Worm (Caenorhabditis elegans) whole organism, L4 larva: ENCODE data around the gene sup-1.

Source experiments
- F37D6.2 ChIP-seq: sonication (generic microtip); optimal IDR thresholded peaks from 2 replicates; lab custom pipeline; 2016; ENCODE audit warnings: mild to moderate bottlenecking, missing genetic modification characterization, missing compliant biosample characterization
- R02D3.7 ChIP-seq: fragments of 150-350 bp; sonication (generic microtip); optimal IDR thresholded peaks from 3 replicates; lab custom pipeline; 2014; ENCODE audit warnings: missing biosample characterization, missing genetic modification characterization
- T26A8.4 ChIP-seq: fragments of 200-800 bp; sonication (Bioruptor generic); IDR thresholded peaks from 2 replicates; pipeline ENCODE4 v1.3.6; 2022; ENCODE audit warnings: missing genetic modification characterization, missing compliant biosample characterization
- Y48G9A.11 ChIP-seq: fragments of 200-800 bp; sonication (Bioruptor generic); IDR thresholded peaks from 2 replicates; pipeline ENCODE4 v1.3.6; 2022; ENCODE audit warnings: missing genetic modification reagents, missing genetic modification characterization, missing compliant biosample characterization
- Y75B8A.6 ChIP-seq: fragments of 200-800 bp; sonication (Bioruptor generic); IDR thresholded peaks from 2 replicates; pipeline ENCODE4 v1.3.6; 2022; ENCODE audit warnings: missing genetic modification reagents, missing genetic modification characterization, missing compliant biosample characterization
- aha-1 ChIP-seq: fragments of 150-350 bp; peaks from one replicate; lab custom pipeline; 2014; ENCODE audit warnings: missing biosample characterization, missing genetic modification characterization
- attf-4 ChIP-seq: sonication (generic microtip); optimal IDR thresholded peaks from 3 replicates; lab custom pipeline; 2017; ENCODE audit warnings: missing biosample characterization, missing genetic modification characterization
- ceh-28 ChIP-seq: fragments of 150-350 bp; optimal IDR thresholded peaks from 2 replicates; lab custom pipeline; 2014; ENCODE audit warnings: missing biosample characterization, missing genetic modification reagents, missing genetic modification characterization
- ceh-32 ChIP-seq: sonication (generic microtip); optimal IDR thresholded peaks from 2 replicates; lab custom pipeline; 2016; ENCODE audit warnings: mild to moderate bottlenecking, missing genetic modification characterization, missing compliant biosample characterization; ENCODE audit not compliant: poor library complexity
- ceh-44 ChIP-seq: fragments of 200-800 bp; sonication (Bioruptor generic); IDR thresholded peaks from 2 replicates; pipeline ENCODE4 v1.3.6; 2022; ENCODE audit warnings: missing genetic modification reagents, missing genetic modification characterization, missing compliant biosample characterization
- ceh-62 ChIP-seq: sonication (generic microtip); optimal IDR thresholded peaks from 2 replicates; lab custom pipeline; 2017; ENCODE audit warnings: missing biosample characterization, missing genetic modification characterization
- ces-1 ChIP-seq: fragments of 150-350 bp; sonication (generic microtip); optimal IDR thresholded peaks from 4 replicates; lab custom pipeline; 2014; ENCODE audit warnings: missing biosample characterization, missing genetic modification reagents, missing genetic modification characterization
- ctbp-1 ChIP-seq: fragments of 200-800 bp; sonication (Bioruptor generic); IDR thresholded peaks from 2 replicates; pipeline ENCODE4 v1.3.6; 2022; ENCODE audit warnings: missing genetic modification reagents, missing genetic modification characterization, missing compliant biosample characterization
- daf-12 ChIP-seq: fragments of 150-350 bp; optimal IDR thresholded peaks from 2 replicates; lab custom pipeline; 2014; ENCODE audit warnings: missing biosample characterization, missing genetic modification reagents, missing genetic modification characterization
- daf-16 ChIP-seq, 3 experiments: sonication (generic microtip); optimal IDR thresholded peaks; 2 replicates each; lab custom pipeline; 2016 to 2017; ENCODE audit warnings: missing genetic modification characterization in 3 of 3, missing genetic modification reagents in 3 of 3, mild to moderate bottlenecking in 2 of 3, missing compliant biosample characterization in 2 of 3, missing biosample characterization in 1 of 3, moderate library complexity in 1 of 3
- daf-8 ChIP-seq: fragments of 200-800 bp; sonication (Bioruptor generic); IDR thresholded peaks from 2 replicates; pipeline ENCODE4 v1.3.6; 2022; ENCODE audit warnings: missing genetic modification characterization, missing compliant biosample characterization
- dmd-6 ChIP-seq: fragments of 200-800 bp; sonication (Bioruptor generic); IDR thresholded peaks from 2 replicates; pipeline ENCODE4 v1.3.6; 2022; ENCODE audit warnings: missing genetic modification reagents, missing genetic modification characterization, missing compliant biosample characterization
- dmd-8 ChIP-seq: fragments of 200-800 bp; sonication (Bioruptor generic); IDR thresholded peaks from 2 replicates; pipeline ENCODE4 v1.3.6; 2022; ENCODE audit warnings: missing genetic modification characterization, missing compliant biosample characterization
- dpl-1 ChIP-seq: fragments of 150-350 bp; optimal IDR thresholded peaks from 2 replicates; lab custom pipeline; 2014; ENCODE audit warnings: missing biosample characterization, missing genetic modification reagents, missing genetic modification characterization
- duxl-1 ChIP-seq: sonication (generic microtip); optimal IDR thresholded peaks from 2 replicates; lab custom pipeline; 2016; ENCODE audit warnings: mild to moderate bottlenecking, missing genetic modification characterization, moderate library complexity, missing compliant biosample characterization; ENCODE audit not compliant: poor library complexity
- egl-27 ChIP-seq: sonication (generic microtip); optimal IDR thresholded peaks from 3 replicates; lab custom pipeline; 2017; ENCODE audit warnings: missing biosample characterization, missing genetic modification reagents, missing genetic modification characterization
- fos-1 ChIP-seq: fragments of 150-350 bp; optimal IDR thresholded peaks from 2 replicates; lab custom pipeline; 2014; ENCODE audit warnings: missing biosample characterization, missing genetic modification characterization
- gei-8 ChIP-seq: fragments of 200-800 bp; sonication (Bioruptor generic); optimal IDR thresholded peaks from 2 replicates; lab custom pipeline; 2018; ENCODE audit warnings: mild to moderate bottlenecking, missing genetic modification characterization, missing compliant biosample characterization
- jun-1 ChIP-seq: fragments of 150-350 bp; optimal IDR thresholded peaks from 2 replicates; lab custom pipeline; 2014; ENCODE audit warnings: missing biosample characterization, missing genetic modification reagents, missing genetic modification characterization
- lin-1 ChIP-seq: fragments of 200-800 bp; sonication (Bioruptor generic); IDR thresholded peaks from 2 replicates; pipeline ENCODE4 v1.3.6; 2022; ENCODE audit warnings: missing genetic modification reagents, missing genetic modification characterization, missing compliant biosample characterization
- lin-13 ChIP-seq: fragments of 150-350 bp; optimal IDR thresholded peaks from 2 replicates; lab custom pipeline; 2014; ENCODE audit warnings: missing biosample characterization, missing genetic modification reagents, missing genetic modification characterization
- lsy-2 ChIP-seq, 2 experiments: fragments of 150-350 bp in 1 of 2; sonication (generic microtip) in 1 of 2; optimal IDR thresholded peaks; 2 replicates each; lab custom pipeline; 2014 to 2017; ENCODE audit warnings: missing biosample characterization in 2 of 2, missing genetic modification characterization in 2 of 2
- mdl-1 ChIP-seq, 2 experiments: fragments of 150-350 bp in 1 of 2; sonication (generic microtip) in 1 of 2; optimal IDR thresholded peaks; 2 replicates each; lab custom pipeline; 2014 to 2017; ENCODE audit warnings: missing biosample characterization in 2 of 2, missing genetic modification characterization in 2 of 2
- mdt-29 ChIP-seq: fragments of 200-800 bp; sonication (Bioruptor generic); IDR thresholded peaks from 2 replicates; pipeline ENCODE4 v1.3.6; 2022; ENCODE audit warnings: missing genetic modification reagents, missing genetic modification characterization, missing compliant biosample characterization
- mes-2 ChIP-seq: sonication (generic microtip); optimal IDR thresholded peaks from 2 replicates; lab custom pipeline; 2016; ENCODE audit warnings: missing genotype, mild to moderate bottlenecking, missing genetic modification characterization, missing compliant biosample characterization; ENCODE audit not compliant: poor library complexity, severe bottlenecking
- nhr-102 ChIP-seq: sonication (generic microtip); optimal IDR thresholded peaks from 2 replicates; lab custom pipeline; 2016; ENCODE audit warnings: mild to moderate bottlenecking, missing genetic modification characterization, moderate library complexity, missing compliant biosample characterization
- nhr-11 ChIP-seq: fragments of 150-350 bp; optimal IDR thresholded peaks from 2 replicates; lab custom pipeline; 2014; ENCODE audit warnings: missing biosample characterization, missing genetic modification characterization
- nhr-111 ChIP-seq: fragments of 200-800 bp; sonication (Bioruptor generic); optimal IDR thresholded peaks from 2 replicates; lab custom pipeline; 2018; ENCODE audit warnings: mild to moderate bottlenecking, missing genetic modification characterization, missing compliant biosample characterization
- nhr-25 ChIP-seq: sonication (generic microtip); optimal IDR thresholded peaks from 2 replicates; lab custom pipeline; 2017; ENCODE audit warnings: missing genetic modification characterization, mild to moderate bottlenecking, missing compliant biosample characterization, antibody characterized with exemption, moderate library complexity, borderline replicate concordance; ENCODE audit not compliant: insufficient read depth
- nhr-41 ChIP-seq: fragments of 200-800 bp; sonication (Bioruptor generic); IDR thresholded peaks from 2 replicates; pipeline ENCODE4 v1.3.6; 2022; ENCODE audit warnings: missing genetic modification reagents, missing genetic modification characterization, missing compliant biosample characterization
- nhr-42 ChIP-seq: fragments of 200-800 bp; sonication (Bioruptor generic); IDR thresholded peaks from 2 replicates; pipeline ENCODE4 v1.3.6; 2022; ENCODE audit warnings: missing genetic modification characterization, missing compliant biosample characterization
- nhr-48 ChIP-seq: sonication (generic microtip); optimal IDR thresholded peaks from 2 replicates; lab custom pipeline; 2016; ENCODE audit warnings: mild to moderate bottlenecking, missing genetic modification characterization, missing compliant biosample characterization
- nhr-76 ChIP-seq: fragments of 150-350 bp; optimal IDR thresholded peaks from 2 replicates; lab custom pipeline; 2014; ENCODE audit warnings: missing biosample characterization, missing genetic modification characterization
- nhr-77 ChIP-seq: fragments of 150-350 bp; optimal IDR thresholded peaks from 2 replicates; lab custom pipeline; 2014; ENCODE audit warnings: missing biosample characterization, missing genetic modification characterization
- pha-4 ChIP-seq, 2 experiments: fragments of 150-350 bp in 1 of 2; fragments of 200-800 bp in 1 of 2; sonication (Bioruptor generic) in 1 of 2; IDR thresholded peaks in 1 of 2; optimal IDR thresholded peaks in 1 of 2; 2 replicates each; pipeline versions ENCODE4 v1.3.6 to Lab custom; 2014 to 2022; ENCODE audit warnings: missing genetic modification characterization in 2 of 2, missing genetic modification reagents in 2 of 2, missing biosample characterization in 1 of 2, missing compliant biosample characterization in 1 of 2
- php-3 ChIP-seq: fragments of 200-800 bp; sonication (Bioruptor generic); IDR thresholded peaks from 2 replicates; pipeline ENCODE4 v1.3.6; 2022; ENCODE audit warnings: missing genetic modification reagents, missing genetic modification characterization, missing compliant biosample characterization
- pqm-1 ChIP-seq: sonication (generic microtip); optimal IDR thresholded peaks from 2 replicates; lab custom pipeline; 2017; ENCODE audit warnings: missing biosample characterization, missing genetic modification characterization
- rbr-2 ChIP-seq: sonication (generic microtip); optimal IDR thresholded peaks from 2 replicates; lab custom pipeline; 2016; ENCODE audit warnings: missing genotype, missing genetic modification characterization, missing compliant biosample characterization
- set-16 ChIP-seq: fragments of 200-800 bp; sonication (Bioruptor generic); IDR thresholded peaks from 2 replicates; pipeline ENCODE4 v1.3.6; 2022; ENCODE audit warnings: missing genetic modification reagents, missing genetic modification characterization, missing compliant biosample characterization
- tag-97 ChIP-seq: fragments of 200-800 bp; sonication (Bioruptor generic); IDR thresholded peaks from 2 replicates; pipeline ENCODE4 v1.3.6; 2022; ENCODE audit warnings: missing genetic modification characterization, missing compliant biosample characterization
- tra-1 ChIP-seq: fragments of 200-800 bp; sonication (Bioruptor generic); IDR thresholded peaks from 2 replicates; pipeline ENCODE4 v1.3.6; 2022; ENCODE audit warnings: missing genetic modification reagents, missing genetic modification characterization, missing compliant biosample characterization
- unc-62 ChIP-seq, 3 experiments: fragments of 150-350 bp in 1 of 3; sonication (generic microtip); optimal IDR thresholded peaks in 2 of 3; peaks in 1 of 3; 1 replicate in 1 of 3; 2 replicates in 2 of 3; lab custom pipeline; 2014 to 2017; ENCODE audit warnings: missing biosample characterization in 3 of 3, missing genetic modification characterization in 3 of 3, missing genetic modification reagents in 3 of 3, missing genotype in 1 of 3
- vab-7 ChIP-seq: fragments of 200-800 bp; sonication (Bioruptor generic); IDR thresholded peaks from 2 replicates; pipeline ENCODE4 v1.3.6; 2022; ENCODE audit warnings: missing genetic modification reagents, missing genetic modification characterization, missing compliant biosample characterization
- zfp-2 ChIP-seq: sonication (generic microtip); optimal IDR thresholded peaks from 2 replicates; lab custom pipeline; 2016; ENCODE audit warnings: mild to moderate bottlenecking, missing genetic modification characterization, missing compliant biosample characterization
- ztf-7 ChIP-seq: fragments of 150-350 bp; optimal IDR thresholded peaks from 2 replicates; lab custom pipeline; 2014; ENCODE audit warnings: missing biosample characterization, missing genetic modification characterization

The sup-1 gene

ce11 chrIII:11689303-11689702 is 48.1 kb downstream of the sup-1 start (continued):
- TF ChIP-seq daf-16 (GFP tag; optimal IDR thresholded peaks at IDR 0.05; lab: Kevin White, UChicago) = no peak
- TF ChIP-seq daf-16 (tag; optimal IDR thresholded peaks at IDR 0.05; lab: Kevin White, UChicago) = peak; percentile 93
- no peak for TF ChIP-seq nhr-41 (GFP tag; lab: Robert Waterston, UW)
- peak; percentile 42 for TF ChIP-seq dpl-1 (GFP tag; lab: Kevin White, UChicago)
- TF ChIP-seq nhr-42 (GFP tag; lab: Robert Waterston, UW) = no peak
- peak; percentile 37 for TF ChIP-seq jun-1 (tag; lab: Kevin White, UChicago)
- TF ChIP-seq nhr-102 = peak; percentile 39
- TF ChIP-seq pha-4 (GFP tag; IDR thresholded peaks at IDR 0.05; lab: Robert Waterston, UW) = no peak
- peak; percentile 22 for TF ChIP-seq pha-4 (tag; optimal IDR thresholded peaks at IDR 0.05; lab: Kevin White, UChicago)
- no peak for TF ChIP-seq gei-8 (GFP tag; lab: Kevin White, UChicago)
- TF ChIP-seq php-3 (GFP tag; lab: Robert Waterston, UW) = no peak
- TF ChIP-seq F37D6.2 (tag; lab: Kevin White, UChicago) = no peak
- 0 out of 2 replicates have a peak, but pooled peaks have one; percentile 35 for TF ChIP-seq T26A8.4 (GFP tag; lab: Robert Waterston, UW)
- TF ChIP-seq nhr-11 (tag; lab: Kevin White, UChicago) = peak; percentile 34
- no peak for TF ChIP-seq Y48G9A.11
- peak in 1 of 2 experiments; percentile 58 for TF ChIP-seq mdl-1 (tag; optimal IDR thresholded peaks at IDR 0.05; lab: Kevin White, UChicago)
- no peak for TF ChIP-seq daf-8 (GFP tag; lab: Robert Waterston, UW)
- no peak for TF ChIP-seq R02D3.7 (tag; lab: Kevin White, UChicago)
- TF ChIP-seq nhr-111 (GFP tag; lab: Kevin White, UChicago) = no peak
- no peak for TF ChIP-seq Y75B8A.6
- TF ChIP-seq tra-1 (GFP tag; lab: Robert Waterston, UW) = peak; percentile 84
- TF ChIP-seq mes-2 (tag; lab: Kevin White, UChicago) = peak; percentile 68
- TF ChIP-seq pqm-1 (tag; lab: Kevin White, UChicago) = peak; percentile 86
- TF ChIP-seq duxl-1 = no peak
- no peak for TF ChIP-seq mdt-29 (GFP tag; lab: Robert Waterston, UW)
- peak; percentile 56 for TF ChIP-seq ztf-7 (tag; lab: Kevin White, UChicago)
- peak; percentile 70; the same call in 1 of the 2 replicates for TF ChIP-seq lin-1 (GFP tag; lab: Robert Waterston, UW)
- no peak for TF ChIP-seq attf-4 (tag; lab: Kevin White, UChicago)
- peak; percentile 79 for TF ChIP-seq nhr-77 (tag; lab: Kevin White, UChicago)
- TF ChIP-seq fos-1 = no peak
- TF ChIP-seq set-16 (GFP tag; lab: Robert Waterston, UW) = no peak
- TF ChIP-seq nhr-48 = peak; percentile 55
- TF ChIP-seq nhr-25 = no peak
- no peak for TF ChIP-seq rbr-2 (tag; lab: Kevin White, UChicago)
- TF ChIP-seq ceh-32 (tag; lab: Kevin White, UChicago) = no peak
- no peak for TF ChIP-seq nhr-76 (tag; lab: Kevin White, UChicago)
- no peak for TF ChIP-seq lin-13 (GFP tag; lab: Kevin White, UChicago)
- no peak for TF ChIP-seq vab-7 (GFP tag; lab: Robert Waterston, UW)
- TF ChIP-seq unc-62 (GFP tag; optimal IDR thresholded peaks at IDR 0.05 in 1 of 2; lab: Kevin White, UChicago) = no peak
- TF ChIP-seq unc-62 (tag; optimal IDR thresholded peaks at IDR 0.05; lab: Kevin White, UChicago) = no peak
- TF ChIP-seq aha-1 (tag; lab: Kevin White, UChicago) = no peak
- TF ChIP-seq daf-12 (tag; lab: Kevin White, UChicago) = no peak
- TF ChIP-seq ctbp-1 (GFP tag; lab: Robert Waterston, UW) = no peak
- no peak for TF ChIP-seq ceh-44 (GFP tag; lab: Robert Waterston, UW)
- no peak for TF ChIP-seq ces-1 (GFP tag; lab: Kevin White, UChicago)
- TF ChIP-seq dmd-6 (GFP tag; lab: Robert Waterston, UW) = peak; percentile 88
- TF ChIP-seq dmd-8 (GFP tag; lab: Robert Waterston, UW) = no peak
- TF ChIP-seq tag-97 = no peak
- peak in 1 of 2 experiments; percentile 29 for TF ChIP-seq lsy-2 (tag; optimal IDR thresholded peaks at IDR 0.05; lab: Kevin White, UChicago)
- TF ChIP-seq ceh-62 = no peak
- TF ChIP-seq ceh-28 (tag; lab: Kevin White, UChicago) = no peak
- TF ChIP-seq egl-27 (tag; lab: Kevin White, UChicago) = no peak
- no peak for TF ChIP-seq zfp-2 (tag; lab: Kevin White, UChicago)
